Worm (Caenorhabditis elegans) whole organism, L4 larva: ENCODE results near the gene pacs-1.
A peak's percentile ranks its signal among the peaks of the same experiment; 100 is the strongest.

Source experiments
- F26F4.8 ChIP-seq: fragments of 200-800 bp; sonication (Bioruptor generic); conservative IDR thresholded peaks from 2 replicates; pipeline ENCODE4 v1.3.6; 2022; ENCODE audit warnings: missing genetic modification characterization, missing compliant biosample characterization
- F37D6.2 ChIP-seq: sonication (generic microtip); optimal IDR thresholded peaks from 2 replicates; lab custom pipeline; 2016; ENCODE audit warnings: mild to moderate bottlenecking, missing genetic modification characterization, missing compliant biosample characterization
- R02D3.7 ChIP-seq: fragments of 150-350 bp; sonication (generic microtip); optimal IDR thresholded peaks from 3 replicates; lab custom pipeline; 2014; ENCODE audit warnings: missing biosample characterization, missing genetic modification characterization
- T20F7.1 ChIP-seq: fragments of 200-800 bp; sonication (Bioruptor generic); optimal IDR thresholded peaks from 2 replicates; lab custom pipeline; 2018; ENCODE audit warnings: mild to moderate bottlenecking, missing genetic modification characterization, missing compliant biosample characterization
- Y105C5A.15 ChIP-seq: fragments of 200-800 bp; sonication (Bioruptor generic); IDR thresholded peaks from 2 replicates; pipeline ENCODE4 v1.3.6; 2022; ENCODE audit warnings: missing genetic modification characterization, missing compliant biosample characterization
- Y5F2A.4 ChIP-seq: fragments of 200-800 bp; sonication (Bioruptor generic); optimal IDR thresholded peaks from 2 replicates; lab custom pipeline; 2018; ENCODE audit warnings: mild to moderate bottlenecking, missing genetic modification characterization, missing compliant biosample characterization
- ZK337.2 ChIP-seq: fragments of 200-800 bp; sonication (Bioruptor generic); IDR thresholded peaks from 2 replicates; pipeline ENCODE4 v1.3.6; 2022; ENCODE audit warnings: missing genetic modification reagents, missing genetic modification characterization, missing compliant biosample characterization
- aha-1 ChIP-seq: fragments of 150-350 bp; peaks from one replicate; lab custom pipeline; 2014; ENCODE audit warnings: missing biosample characterization, missing genetic modification characterization
- arid-1 ChIP-seq: fragments of 200-800 bp; sonication (Bioruptor generic); conservative IDR thresholded peaks from 2 replicates; pipeline ENCODE4 v1.3.6; 2022; ENCODE audit warnings: missing genetic modification reagents, missing genetic modification characterization, missing compliant biosample characterization
- attf-4 ChIP-seq: sonication (generic microtip); optimal IDR thresholded peaks from 3 replicates; lab custom pipeline; 2017; ENCODE audit warnings: missing biosample characterization, missing genetic modification characterization
- ceh-32 ChIP-seq: sonication (generic microtip); optimal IDR thresholded peaks from 2 replicates; lab custom pipeline; 2016; ENCODE audit warnings: mild to moderate bottlenecking, missing genetic modification characterization, missing compliant biosample characterization; ENCODE audit not compliant: poor library complexity
- ceh-62 ChIP-seq: sonication (generic microtip); optimal IDR thresholded peaks from 2 replicates; lab custom pipeline; 2017; ENCODE audit warnings: missing biosample characterization, missing genetic modification characterization
- ceh-82 ChIP-seq: sonication (generic microtip); optimal IDR thresholded peaks from 2 replicates; lab custom pipeline; 2017; ENCODE audit warnings: missing biosample characterization, missing genetic modification characterization
- cey-2 ChIP-seq: sonication (generic microtip); optimal IDR thresholded peaks from 3 replicates; lab custom pipeline; 2017; ENCODE audit warnings: missing genetic modification characterization, mild to moderate bottlenecking, missing compliant biosample characterization, antibody characterized with exemption, borderline replicate concordance; ENCODE audit not compliant: insufficient read depth
- ctbp-1 ChIP-seq: fragments of 200-800 bp; sonication (Bioruptor generic); IDR thresholded peaks from 2 replicates; pipeline ENCODE4 v1.3.6; 2022; ENCODE audit warnings: missing genetic modification reagents, missing genetic modification characterization, missing compliant biosample characterization
- daf-19 ChIP-seq: fragments of 200-800 bp; sonication (Bioruptor generic); conservative IDR thresholded peaks from 2 replicates; pipeline ENCODE4 v1.3.6; 2022; ENCODE audit warnings: missing genetic modification characterization, missing compliant biosample characterization
- dmd-8 ChIP-seq: fragments of 200-800 bp; sonication (Bioruptor generic); IDR thresholded peaks from 2 replicates; pipeline ENCODE4 v1.3.6; 2022; ENCODE audit warnings: missing genetic modification characterization, missing compliant biosample characterization
- dmd-9 ChIP-seq: fragments of 200-800 bp; sonication (Bioruptor generic); IDR thresholded peaks from 2 replicates; pipeline ENCODE4 v1.3.6; 2022; ENCODE audit warnings: missing genetic modification reagents, missing genetic modification characterization, missing compliant biosample characterization
- duxl-1 ChIP-seq: sonication (generic microtip); optimal IDR thresholded peaks from 2 replicates; lab custom pipeline; 2016; ENCODE audit warnings: mild to moderate bottlenecking, missing genetic modification characterization, moderate library complexity, missing compliant biosample characterization; ENCODE audit not compliant: poor library complexity
- dve-1 ChIP-seq: sonication (generic microtip); optimal IDR thresholded peaks from 2 replicates; lab custom pipeline; 2017; ENCODE audit warnings: antibody characterized with exemption, mild to moderate bottlenecking, missing genetic modification characterization, missing compliant biosample characterization; ENCODE audit not compliant: insufficient read depth
- egl-27 ChIP-seq: sonication (generic microtip); optimal IDR thresholded peaks from 3 replicates; lab custom pipeline; 2017; ENCODE audit warnings: missing biosample characterization, missing genetic modification reagents, missing genetic modification characterization
- fkh-10 ChIP-seq: fragments of 150-350 bp; optimal IDR thresholded peaks from 2 replicates; lab custom pipeline; 2014; ENCODE audit warnings: missing biosample characterization, missing genetic modification reagents, missing genetic modification characterization
- hif-1 ChIP-seq, 2 experiments: sonication (generic microtip); optimal IDR thresholded peaks; 2 replicates each; lab custom pipeline; 2016 to 2017; ENCODE audit warnings: missing compliant biosample characterization in 2 of 2, missing genetic modification characterization in 2 of 2, missing genetic modification reagents in 2 of 2, missing genotype in 2 of 2, mild to moderate bottlenecking in 1 of 2
- hmg-1.1 ChIP-seq: fragments of 200-800 bp; sonication (Bioruptor generic); IDR thresholded peaks from 2 replicates; pipeline ENCODE4 v1.3.6; 2022; ENCODE audit warnings: missing genetic modification reagents, missing genetic modification characterization, missing compliant biosample characterization
- lim-7 ChIP-seq: fragments of 200-800 bp; sonication (Bioruptor generic); IDR thresholded peaks from 2 replicates; pipeline ENCODE4 v1.3.6; 2022; ENCODE audit warnings: missing genetic modification characterization, missing compliant biosample characterization
- lin-1 ChIP-seq: fragments of 200-800 bp; sonication (Bioruptor generic); IDR thresholded peaks from 2 replicates; pipeline ENCODE4 v1.3.6; 2022; ENCODE audit warnings: missing genetic modification reagents, missing genetic modification characterization, missing compliant biosample characterization
- lin-13 ChIP-seq: fragments of 150-350 bp; optimal IDR thresholded peaks from 2 replicates; lab custom pipeline; 2014; ENCODE audit warnings: missing biosample characterization, missing genetic modification reagents, missing genetic modification characterization
- lin-29 ChIP-seq: fragments of 200-800 bp; sonication (Bioruptor generic); IDR thresholded peaks from 2 replicates; pipeline ENCODE4 v1.3.6; 2022; ENCODE audit warnings: missing genetic modification reagents, missing genetic modification characterization, missing compliant biosample characterization
- lin-38 ChIP-seq: fragments of 200-800 bp; sonication (Bioruptor generic); IDR thresholded peaks from 2 replicates; pipeline ENCODE4 v1.3.6; 2022; ENCODE audit warnings: missing genetic modification reagents, missing genetic modification characterization, missing compliant biosample characterization
- madf-5 ChIP-seq, 2 experiments: fragments of 200-800 bp; sonication (Bioruptor generic); IDR thresholded peaks; 2 replicates each; pipeline ENCODE4 v1.3.6; 2022; ENCODE audit warnings: missing compliant biosample characterization in 2 of 2, missing genetic modification characterization in 2 of 2
- madf-9 ChIP-seq: fragments of 200-800 bp; sonication (Bioruptor generic); conservative IDR thresholded peaks from 2 replicates; pipeline ENCODE4 v1.3.6; 2022; ENCODE audit warnings: missing genetic modification reagents, missing genetic modification characterization, missing compliant biosample characterization
- mes-2 ChIP-seq: sonication (generic microtip); optimal IDR thresholded peaks from 2 replicates; lab custom pipeline; 2016; ENCODE audit warnings: missing genotype, mild to moderate bottlenecking, missing genetic modification characterization, missing compliant biosample characterization; ENCODE audit not compliant: poor library complexity, severe bottlenecking
- mxl-2 ChIP-seq: fragments of 200-800 bp; sonication (Bioruptor generic); conservative IDR thresholded peaks from 2 replicates; pipeline ENCODE4 v1.3.6; 2022; ENCODE audit warnings: missing genetic modification reagents, missing genetic modification characterization, missing compliant biosample characterization
- mxl-3 ChIP-seq: fragments of 200-800 bp; sonication (Bioruptor generic); optimal IDR thresholded peaks from 2 replicates; lab custom pipeline; 2018; ENCODE audit warnings: mild to moderate bottlenecking, missing genetic modification characterization, missing compliant biosample characterization
- nhr-111 ChIP-seq: fragments of 200-800 bp; sonication (Bioruptor generic); optimal IDR thresholded peaks from 2 replicates; lab custom pipeline; 2018; ENCODE audit warnings: mild to moderate bottlenecking, missing genetic modification characterization, missing compliant biosample characterization
- nhr-237 ChIP-seq: sonication (generic microtip); optimal IDR thresholded peaks from 2 replicates; lab custom pipeline; 2017; ENCODE audit warnings: missing biosample characterization, missing genetic modification characterization
- nhr-48 ChIP-seq: sonication (generic microtip); optimal IDR thresholded peaks from 2 replicates; lab custom pipeline; 2016; ENCODE audit warnings: mild to moderate bottlenecking, missing genetic modification characterization, missing compliant biosample characterization
- nhr-6 ChIP-seq: fragments of 150-350 bp; optimal IDR thresholded peaks from 2 replicates; lab custom pipeline; 2014; ENCODE audit warnings: missing biosample characterization, missing genetic modification characterization
- nhr-76 ChIP-seq: fragments of 150-350 bp; optimal IDR thresholded peaks from 2 replicates; lab custom pipeline; 2014; ENCODE audit warnings: missing biosample characterization, missing genetic modification characterization
- pha-4 ChIP-seq, 2 experiments: fragments of 150-350 bp in 1 of 2; fragments of 200-800 bp in 1 of 2; sonication (Bioruptor generic) in 1 of 2; IDR thresholded peaks in 1 of 2; optimal IDR thresholded peaks in 1 of 2; 2 replicates each; pipeline versions ENCODE4 v1.3.6 to Lab custom; 2014 to 2022; ENCODE audit warnings: missing genetic modification characterization in 2 of 2, missing genetic modification reagents in 2 of 2, missing biosample characterization in 1 of 2, missing compliant biosample characterization in 1 of 2
- sdz-12 ChIP-seq: fragments of 200-800 bp; sonication (Bioruptor generic); optimal IDR thresholded peaks from 2 replicates; lab custom pipeline; 2018; ENCODE audit warnings: mild to moderate bottlenecking, missing genetic modification characterization, missing compliant biosample characterization
- set-16 ChIP-seq: fragments of 200-800 bp; sonication (Bioruptor generic); IDR thresholded peaks from 2 replicates; pipeline ENCODE4 v1.3.6; 2022; ENCODE audit warnings: missing genetic modification reagents, missing genetic modification characterization, missing compliant biosample characterization
- skn-1 ChIP-seq: fragments of 150-350 bp; optimal IDR thresholded peaks from 2 replicates; lab custom pipeline; 2014; ENCODE audit warnings: missing biosample characterization, missing genetic modification characterization
- spr-1 ChIP-seq: sonication (generic microtip); optimal IDR thresholded peaks from 2 replicates; lab custom pipeline; 2016; ENCODE audit warnings: mild to moderate bottlenecking, missing genetic modification characterization, missing compliant biosample characterization
- tag-97 ChIP-seq: fragments of 200-800 bp; sonication (Bioruptor generic); IDR thresholded peaks from 2 replicates; pipeline ENCODE4 v1.3.6; 2022; ENCODE audit warnings: missing genetic modification characterization, missing compliant biosample characterization
- tra-1 ChIP-seq: fragments of 200-800 bp; sonication (Bioruptor generic); IDR thresholded peaks from 2 replicates; pipeline ENCODE4 v1.3.6; 2022; ENCODE audit warnings: missing genetic modification reagents, missing genetic modification characterization, missing compliant biosample characterization
- unc-130 ChIP-seq: sonication (generic microtip); optimal IDR thresholded peaks from 2 replicates; lab custom pipeline; 2016; ENCODE audit warnings: missing genetic modification reagents, missing genetic modification characterization, missing compliant biosample characterization
- vab-7 ChIP-seq: fragments of 200-800 bp; sonication (Bioruptor generic); IDR thresholded peaks from 2 replicates; pipeline ENCODE4 v1.3.6; 2022; ENCODE audit warnings: missing genetic modification reagents, missing genetic modification characterization, missing compliant biosample characterization
- zag-1 ChIP-seq: fragments of 150-350 bp; optimal IDR thresholded peaks from 2 replicates; lab custom pipeline; 2014; ENCODE audit warnings: missing biosample characterization, missing genetic modification characterization
- zfp-2 ChIP-seq: sonication (generic microtip); optimal IDR thresholded peaks from 2 replicates; lab custom pipeline; 2016; ENCODE audit warnings: mild to moderate bottlenecking, missing genetic modification characterization, missing compliant biosample characterization
- ztf-7 ChIP-seq: fragments of 150-350 bp; optimal IDR thresholded peaks from 2 replicates; lab custom pipeline; 2014; ENCODE audit warnings: missing biosample characterization, missing genetic modification characterization

pacs-1 gene

DNA sequence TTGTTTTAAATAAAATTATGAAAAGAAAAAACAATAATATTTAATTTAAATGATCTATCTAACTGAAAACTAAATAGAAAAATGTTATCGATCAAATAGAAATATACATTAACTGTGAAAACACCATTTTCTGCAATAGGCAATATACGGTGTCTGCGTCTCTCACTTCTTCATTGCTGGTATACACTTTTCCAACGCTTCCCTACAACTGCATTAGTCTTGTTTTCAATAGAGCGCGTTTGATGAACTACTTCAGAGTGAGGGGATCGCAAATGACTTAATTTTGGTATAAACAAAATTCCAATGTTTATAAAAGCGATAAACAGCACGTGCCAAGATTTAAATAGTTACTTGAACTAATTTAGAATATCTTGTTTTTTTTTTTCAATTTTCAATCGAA is 4.6 kb downstream of the pacs-1 start (continued):
- TF ChIP-seq T20F7.1 (GFP tag; lab: Kevin White, UChicago) (peak; percentile 47), mxl-3 (GFP tag; lab: Kevin White, UChicago) (peak; percentile 41), hmg-1.1 (GFP tag; lab: Robert Waterston, UW) (peak; percentile 72), mes-2 (peak; percentile 66), Y105C5A.15 (GFP tag; lab: Robert Waterston, UW) (no peak), daf-19 (GFP tag; lab: Robert Waterston, UW) (no peak), pha-4 (GFP tag; IDR thresholded peaks at IDR 0.05; lab: Robert Waterston, UW) (no peak), pha-4 (tag; optimal IDR thresholded peaks at IDR 0.05; lab: Kevin White, UChicago) (peak; percentile 64), dmd-8 (no peak), skn-1 (no peak), nhr-111 (GFP tag; lab: Kevin White, UChicago) (no peak), spr-1 (tag; lab: Kevin White, UChicago) (no peak), zag-1 (tag; lab: Kevin White, UChicago) (no peak), unc-130 (no peak), mxl-2 (GFP tag; lab: Robert Waterston, UW) (no peak), R02D3.7 (no peak), lin-38 (GFP tag; lab: Robert Waterston, UW) (peak; percentile 82), lin-29 (GFP tag; lab: Robert Waterston, UW) (no peak), ceh-62 (tag; lab: Kevin White, UChicago) (no peak), nhr-6 (tag; lab: Kevin White, UChicago) (peak; percentile 17), ztf-7 (tag; lab: Kevin White, UChicago) (no peak), lin-13 (GFP tag; lab: Kevin White, UChicago) (no peak), dmd-9 (GFP tag; lab: Robert Waterston, UW) (no peak), ctbp-1 (GFP tag; lab: Robert Waterston, UW) (no peak), nhr-48 (tag; lab: Kevin White, UChicago) (no peak), egl-27 (no peak), ceh-32 (no peak), aha-1 (tag; lab: Kevin White, UChicago) (no peak), cey-2 (tag; lab: Kevin White, UChicago) (no peak), vab-7 (GFP tag; lab: Robert Waterston, UW) (no peak), madf-5 (GFP tag; IDR thresholded peaks at IDR 0.05; lab: Robert Waterston, UW) (no peak), lin-1 (GFP tag; lab: Robert Waterston, UW) (no peak), F37D6.2 (no peak), ZK337.2 (GFP tag; lab: Robert Waterston, UW) (no peak), hif-1 (tag; optimal IDR thresholded peaks at IDR 0.05; lab: Kevin White, UChicago) (peak in 1 of 2 experiments; percentile 33), F26F4.8 (no peak), arid-1 (GFP tag; lab: Robert Waterston, UW) (no peak), Y5F2A.4 (no peak), fkh-10 (GFP tag; lab: Kevin White, UChicago) (no peak), set-16 (no peak), lim-7 (GFP tag; lab: Robert Waterston, UW) (no peak), nhr-76 (no peak), tra-1 (GFP tag; lab: Robert Waterston, UW) (no peak), madf-9 (GFP tag; lab: Robert Waterston, UW) (no peak), sdz-12 (GFP tag; lab: Kevin White, UChicago) (no peak), duxl-1 (no peak), attf-4 (tag; lab: Kevin White, UChicago) (no peak), tag-97 (GFP tag; lab: Robert Waterston, UW) (no peak), dve-1 (tag; lab: Kevin White, UChicago) (peak; percentile 86), zfp-2 (tag; lab: Kevin White, UChicago) (no peak), ceh-82 (no peak), nhr-237 (tag; lab: Kevin White, UChicago) (no peak)
